Worm (Caenorhabditis elegans): ENCODE measurements around the gene csp-2.

DNA sequence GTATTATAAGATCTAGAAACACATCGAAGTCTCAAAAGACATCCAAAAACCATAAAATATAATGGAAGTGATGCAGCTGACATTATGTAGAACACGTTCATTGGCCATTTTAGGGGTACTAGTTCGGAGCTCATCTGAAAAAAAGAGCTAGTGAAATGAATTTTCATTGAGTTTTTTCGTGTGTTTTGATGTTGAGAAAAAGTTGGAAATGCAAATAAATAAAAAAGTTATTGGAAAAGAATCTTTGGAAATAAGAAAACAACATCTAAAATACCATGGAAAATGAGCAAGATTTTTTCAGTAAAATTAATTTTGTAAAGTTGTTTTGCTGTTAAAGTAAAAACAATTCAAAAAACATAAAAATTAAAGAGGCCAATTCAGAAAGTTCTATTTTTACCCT is 16.8 kb upstream of the csp-2 start, which contains the start of gene srv-24:
- no peak for TF ChIP-seq zip-8 (tag; optimal IDR thresholded peaks at IDR 0.05)
- no peak for TF ChIP-seq nhr-237 (tag; optimal IDR thresholded peaks at IDR 0.05)
- no peak for TF ChIP-seq ceh-83 (GFP tag; optimal IDR thresholded peaks at IDR 0.05)
- TF ChIP-seq nhr-2 (tag; optimal IDR thresholded peaks at IDR 0.05) = no peak
- TF ChIP-seq lin-13 (tag; optimal IDR thresholded peaks at IDR 0.05) = no peak
- no peak for TF ChIP-seq sptf-1 (tag; optimal IDR thresholded peaks at IDR 0.05)
- TF ChIP-seq elt-1 (tag; optimal IDR thresholded peaks at IDR 0.05; ENCODE audit: borderline replicate concordance, insufficient read depth) = no peak
- no peak for TF ChIP-seq nhr-28 (tag; optimal IDR thresholded peaks at IDR 0.05)
- TF ChIP-seq nhr-12 (tag; optimal IDR thresholded peaks at IDR 0.05) = no peak
- no peak for TF ChIP-seq snpc-4 (tag; optimal IDR thresholded peaks at IDR 0.05)
- TF ChIP-seq unc-62 (GFP tag; optimal IDR thresholded peaks at IDR 0.05) = no peak
- TF ChIP-seq sem-2 (GFP tag; optimal IDR thresholded peaks at IDR 0.05) = no peak
